Fruit fly (Drosophila melanogaster) whole organism, pupa: ENCODE measurements around the gene Nckx30C.
A peak's percentile ranks its signal among the peaks of the same experiment; 100 is the strongest.

Experiments used
- CG10348 ChIP-seq: fragments of 200-800 bp; sonication (Bioruptor generic); IDR thresholded peaks from 2 replicates; pipeline ENCODE4 v1.3.6; 2022; ENCODE audit warnings: missing biosample characterization, missing genetic modification characterization
- CG12605 ChIP-seq: fragments of 200-800 bp; sonication (Bioruptor generic); IDR thresholded peaks from 2 replicates; pipeline ENCODE4 v1.3.6; 2022; ENCODE audit warnings: missing biosample characterization, missing genetic modification characterization
- CG13204 ChIP-seq: fragments of 200-800 bp; sonication (Bioruptor generic); optimal IDR thresholded peaks from 2 replicates; lab custom pipeline; 2018; ENCODE audit warnings: missing biosample characterization, mild to moderate bottlenecking, missing genetic modification characterization, moderate library complexity
- CG14655 ChIP-seq: fragments of 200-800 bp; sonication (Bioruptor generic); optimal IDR thresholded peaks from 3 replicates; lab custom pipeline; 2017; ENCODE audit warnings: mild to moderate bottlenecking, missing biosample characterization, missing genetic modification reagents, missing genetic modification characterization
- CG15710 ChIP-seq: fragments of 200-800 bp; sonication (Bioruptor generic); optimal IDR thresholded peaks from 2 replicates; lab custom pipeline; 2018; ENCODE audit warnings: missing biosample characterization, mild to moderate bottlenecking, missing genetic modification characterization, moderate library complexity
- CG17806 ChIP-seq: fragments of 200-800 bp; sonication (Bioruptor generic); optimal IDR thresholded peaks from 2 replicates; lab custom pipeline; 2018; ENCODE audit warnings: missing biosample characterization, mild to moderate bottlenecking, missing genetic modification characterization, moderate library complexity
- CG32121 ChIP-seq: fragments of 200-800 bp; sonication (Bioruptor generic); IDR thresholded peaks from 2 replicates; pipeline ENCODE4 v1.3.6; 2022; ENCODE audit warnings: missing biosample characterization, missing genetic modification characterization
- CG34367 ChIP-seq: fragments of 200-800 bp; sonication (Bioruptor generic); optimal IDR thresholded peaks from 2 replicates; lab custom pipeline; 2018; ENCODE audit warnings: missing biosample characterization, mild to moderate bottlenecking, missing genetic modification characterization
- CG4496 ChIP-seq: fragments of 200-800 bp; sonication (Bioruptor generic); IDR thresholded peaks from 3 replicates; pipeline ENCODE4 v1.3.6; 2022; ENCODE audit warnings: missing biosample characterization, missing genetic modification characterization
- CG8159 ChIP-seq: fragments of 200-800 bp; sonication (Bioruptor generic); optimal IDR thresholded peaks from 3 replicates; lab custom pipeline; 2018; ENCODE audit warnings: missing biosample characterization, mild to moderate bottlenecking, missing genetic modification characterization, moderate library complexity
- CG8301 ChIP-seq: fragments of 200-800 bp; sonication (Bioruptor generic); optimal IDR thresholded peaks from 2 replicates; lab custom pipeline; 2018; ENCODE audit warnings: missing biosample characterization, mild to moderate bottlenecking, missing genetic modification characterization
- CG9948 ChIP-seq: fragments of 200-800 bp; sonication (Bioruptor generic); optimal IDR thresholded peaks from 2 replicates; lab custom pipeline; 2018; ENCODE audit warnings: missing biosample characterization, mild to moderate bottlenecking, missing genetic modification characterization, moderate library complexity
- D1 ChIP-seq: fragments of 200-800 bp; sonication (Bioruptor generic); optimal IDR thresholded peaks from 2 replicates; lab custom pipeline; 2018; ENCODE audit warnings: missing biosample characterization, mild to moderate bottlenecking, missing genetic modification characterization, moderate library complexity
- EcR ChIP-seq: fragments of 200-800 bp; sonication (Bioruptor generic); optimal IDR thresholded peaks from 3 replicates; lab custom pipeline; 2019; ENCODE audit warnings: missing biosample characterization, missing genetic modification characterization, mild to moderate bottlenecking, moderate library complexity, missing genetic modification reagents
- Ets98B ChIP-seq: fragments of 200-800 bp; sonication (Bioruptor generic); IDR thresholded peaks from 2 replicates; pipeline ENCODE4 v1.3.6; 2022; ENCODE audit warnings: missing biosample characterization, missing genetic modification characterization
- Pif1A ChIP-seq: fragments of 200-800 bp; sonication (Bioruptor generic); optimal IDR thresholded peaks from 3 replicates; lab custom pipeline; 2016; ENCODE audit warnings: missing biosample characterization, missing genetic modification characterization
- Pif1B ChIP-seq: fragments of 200-800 bp; sonication (Bioruptor generic); optimal IDR thresholded peaks from 3 replicates; lab custom pipeline; 2016; ENCODE audit warnings: missing biosample characterization, missing genetic modification characterization
- Snoo ChIP-seq: fragments of 200-800 bp; sonication (Bioruptor generic); optimal IDR thresholded peaks from 3 replicates; lab custom pipeline; 2017; ENCODE audit warnings: missing biosample characterization, mild to moderate bottlenecking, missing genetic modification characterization, inconsistent platforms
- fd96Ca ChIP-seq: fragments of 200-800 bp; sonication (Bioruptor generic); IDR thresholded peaks from 3 replicates; pipeline ENCODE4 v1.3.6; 2022; ENCODE audit warnings: missing biosample characterization, missing genetic modification characterization
- gl ChIP-seq: fragments of 200-800 bp; sonication (Bioruptor generic); optimal IDR thresholded peaks from 2 replicates; lab custom pipeline; 2018; ENCODE audit warnings: missing biosample characterization, mild to moderate bottlenecking, missing genetic modification characterization
- rn ChIP-seq: fragments of 200-800 bp; sonication (Bioruptor generic); IDR thresholded peaks from 2 replicates; pipeline ENCODE4 v1.3.6; 2022; ENCODE audit warnings: missing biosample characterization, missing genetic modification characterization

The Nckx30C gene

dm6 chr2L:9692364-9693348, 53.6 kb downstream of the Nckx30C start:
- peak; percentile 92 for TF ChIP-seq CG32121 (GFP tag; lab: Robert Waterston, UW)
- no peak for TF ChIP-seq EcR (GFP tag; lab: Kevin White, UChicago)
- TF ChIP-seq CG9948 (tag; lab: Kevin White, UChicago) = peak; percentile 44
- peak; percentile 67 for TF ChIP-seq Pif1A (GFP tag; lab: Kevin White, UChicago)
- TF ChIP-seq CG8159 (tag; lab: Kevin White, UChicago) = peak; percentile 62
- peak; percentile 58 for TF ChIP-seq Snoo (tag; lab: Kevin White, UChicago)
- peak; percentile 60 for TF ChIP-seq Pif1B (GFP tag; lab: Kevin White, UChicago)
- TF ChIP-seq CG14655 (GFP tag; lab: Kevin White, UChicago) = peak; percentile 36
- TF ChIP-seq CG10348 (GFP tag; lab: Robert Waterston, UW) = peak; percentile 44; the same call in 1 of the 2 replicates
- peak; percentile 63; the same call in 2 of the 3 replicates for TF ChIP-seq fd96Ca (GFP tag; lab: Robert Waterston, UW)
- TF ChIP-seq CG17806 (tag; lab: Kevin White, UChicago) = peak; percentile 51
- TF ChIP-seq CG13204 = no peak
- peak; percentile 55 for TF ChIP-seq CG8301 (tag; lab: Kevin White, UChicago)
- TF ChIP-seq D1 (tag; lab: Kevin White, UChicago) = peak; percentile 43
- peak; percentile 69 for TF ChIP-seq rn
- peak; percentile 68 for TF ChIP-seq CG12605 (GFP tag; lab: Robert Waterston, UW)
- peak; percentile 59 for TF ChIP-seq CG15710 (tag; lab: Kevin White, UChicago)
- peak; percentile 84 for TF ChIP-seq Ets98B
- peak; percentile 90 for TF ChIP-seq CG4496 (GFP tag; lab: Robert Waterston, UW)
- TF ChIP-seq gl (tag; lab: Kevin White, UChicago) = peak; percentile 35
- TF ChIP-seq CG34367 (tag; lab: Kevin White, UChicago) = no peak

DNA sequence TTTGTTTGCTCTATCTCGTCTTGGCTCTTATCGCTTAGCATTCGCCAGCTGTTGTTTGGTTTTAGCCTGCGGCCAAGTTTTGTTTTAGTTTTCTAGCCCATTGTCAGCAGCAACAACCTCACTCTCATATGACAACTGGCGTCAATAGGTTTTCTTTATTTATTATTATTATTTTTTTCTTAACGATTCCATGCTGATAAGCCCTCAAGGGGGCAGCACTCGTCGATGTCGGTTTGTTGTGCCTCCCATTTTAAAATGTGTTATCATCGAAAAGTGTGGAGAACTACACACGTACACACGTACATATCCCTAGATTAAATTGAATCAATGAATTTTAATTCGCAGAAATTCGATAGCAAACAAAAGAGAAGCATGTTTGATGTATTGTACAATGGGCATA, 55.1 kb downstream of the Nckx30C start:
- TF ChIP-seq CG12605 (GFP tag; lab: Robert Waterston, UW) (0 out of 2 replicates have a peak, but pooled peaks have one; percentile 25), CG17806 (tag; lab: Kevin White, UChicago) (no peak), CG8159 (tag; lab: Kevin White, UChicago) (no peak)

- TF ChIP-seq rn (no peak), CG14655 (GFP tag; lab: Kevin White, UChicago) (no peak)
Observed at dm6 chr2L:9690550-9691197, 55.6 kb downstream of the Nckx30C start.

DNA sequence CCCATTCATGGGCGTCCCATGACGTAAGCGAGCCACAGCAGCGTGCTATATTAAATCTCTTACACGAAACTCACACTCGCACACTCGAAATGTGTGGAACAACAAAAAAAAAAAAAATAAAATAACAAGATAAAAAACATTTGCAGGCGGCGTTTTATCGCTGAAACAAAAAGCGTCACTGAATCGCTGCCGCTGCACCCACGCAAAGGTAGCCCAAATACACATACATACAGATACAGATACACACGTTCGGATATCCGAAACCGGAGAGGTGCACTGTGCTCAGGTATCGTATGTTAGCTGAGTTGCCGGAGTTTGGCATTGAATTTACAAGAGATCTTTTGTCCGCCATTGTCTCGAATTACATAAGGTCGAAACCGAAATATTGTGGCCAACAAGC, 60.3 kb downstream of the Nckx30C start:
- TF ChIP-seq CG12605 (GFP tag; lab: Robert Waterston, UW) = no peak
- TF ChIP-seq rn = no peak
- TF ChIP-seq Snoo (tag; lab: Kevin White, UChicago) = no peak
- TF ChIP-seq CG10348 (GFP tag; lab: Robert Waterston, UW) = no peak
- TF ChIP-seq CG14655 (GFP tag; lab: Kevin White, UChicago) = no peak
- no peak for TF ChIP-seq Pif1A (GFP tag; lab: Kevin White, UChicago)
- no peak for TF ChIP-seq CG8159 (tag; lab: Kevin White, UChicago)
- no peak for TF ChIP-seq CG8301 (tag; lab: Kevin White, UChicago)
- TF ChIP-seq Ets98B = no peak
- TF ChIP-seq EcR (GFP tag; lab: Kevin White, UChicago) = no peak
- no peak for TF ChIP-seq CG15710 (tag; lab: Kevin White, UChicago)
- TF ChIP-seq CG17806 (tag; lab: Kevin White, UChicago) = no peak
- TF ChIP-seq CG34367 (tag; lab: Kevin White, UChicago) = no peak
- TF ChIP-seq CG9948 (tag; lab: Kevin White, UChicago) = no peak

- TF ChIP-seq CG8301 (tag; lab: Kevin White, UChicago) = no peak
- TF ChIP-seq CG15710 (tag; lab: Kevin White, UChicago) = no peak
- TF ChIP-seq CG10348 (GFP tag; lab: Robert Waterston, UW) = no peak
- TF ChIP-seq CG4496 (GFP tag; lab: Robert Waterston, UW) = no peak
- TF ChIP-seq Pif1B (GFP tag; lab: Kevin White, UChicago) = no peak
- TF ChIP-seq CG8159 (tag; lab: Kevin White, UChicago) = no peak
- no peak for TF ChIP-seq rn
Observed at dm6 chr2L:9685184-9685583, 61.1 kb downstream of the Nckx30C start.

DNA sequence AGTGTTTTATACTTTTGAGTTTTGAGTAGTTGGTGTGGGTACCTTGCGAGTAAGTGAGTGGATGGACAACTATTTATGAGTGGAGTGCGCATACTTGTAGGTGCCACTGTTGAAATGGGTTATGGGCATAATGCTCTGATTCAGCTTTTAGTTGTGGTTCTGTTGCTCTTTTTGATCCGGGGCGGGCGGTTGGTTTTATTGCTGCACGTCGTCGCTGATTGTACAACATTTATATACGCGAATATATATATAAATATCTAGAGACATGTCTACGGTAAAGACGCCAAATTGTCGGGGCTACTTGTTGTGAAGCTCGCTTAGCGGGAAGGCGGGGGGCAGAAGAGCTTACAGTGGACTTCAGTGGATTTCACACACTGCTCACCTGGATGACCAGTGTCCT, 62.2 kb downstream of the Nckx30C start:
- TF ChIP-seq CG8159 (tag; lab: Kevin White, UChicago) (peak; percentile 2), CG15710 (tag; lab: Kevin White, UChicago) (peak; percentile 11), CG10348 (GFP tag; lab: Robert Waterston, UW) (no peak), CG34367 (tag; lab: Kevin White, UChicago) (no peak), CG8301 (tag; lab: Kevin White, UChicago) (no peak), Pif1A (GFP tag; lab: Kevin White, UChicago) (no peak), EcR (GFP tag; lab: Kevin White, UChicago) (peak; percentile 49), gl (tag; lab: Kevin White, UChicago) (no peak), D1 (tag; lab: Kevin White, UChicago) (no peak), CG13204 (no peak), rn (no peak), CG32121 (GFP tag; lab: Robert Waterston, UW) (no peak), Ets98B (no peak)
- TF ChIP-seq, all 21 proteins: peak for 3
